Fruit fly (Drosophila melanogaster): ENCODE results near the gene CG10898.

CG10898 gene

dm6 chr3R:11568873-11569450 lies 11.4 kb downstream of the CG10898 start, which contains the start of gene Mrp4 (continued):
- TF ChIP-seq chm (GFP tag; IDR thresholded peaks at IDR 0.05), result peak; percentile 88
- no peak for TF ChIP-seq Xbp1 (GFP tag; optimal IDR thresholded peaks at IDR 0.05)
- TF ChIP-seq Gug (GFP tag; IDR thresholded peaks at IDR 0.05), result peak; percentile 46; the same call in 1 of the 4 replicates
- TF ChIP-seq Lhr (GFP tag; optimal IDR thresholded peaks at IDR 0.05), result no peak
- TF ChIP-seq CG6791 (GFP tag; IDR thresholded peaks at IDR 0.05; ENCODE audit: partially characterized antibody), result no peak; the same call in 2 of the 3 replicates
- TF ChIP-seq hb (GFP tag; IDR thresholded peaks at IDR 0.05; ENCODE audit: partially characterized antibody), result no peak
- TF ChIP-seq MBD-R2 (GFP tag; IDR thresholded peaks at IDR 0.05), result no peak
- TF ChIP-seq CG17186 (GFP tag; optimal IDR thresholded peaks at IDR 0.05), result no peak
- no peak for TF ChIP-seq aop (GFP tag; IDR thresholded peaks at IDR 0.05)
- TF ChIP-seq Adf1 (GFP tag; IDR thresholded peaks at IDR 0.05), result peak; percentile 21; the same call in 1 of the 2 replicates
- TF ChIP-seq CG11456 (GFP tag; IDR thresholded peaks at IDR 0.05), result peak; percentile 34; the same call in 1 of the 3 replicates
- no peak for TF ChIP-seq gcm2 (GFP tag; optimal IDR thresholded peaks at IDR 0.05)
- TF ChIP-seq hth (optimal IDR thresholded peaks at IDR 0.05), result no peak
- TF ChIP-seq CG33557 (GFP tag; optimal IDR thresholded peaks at IDR 0.05), result peak; percentile 8
- no peak for TF ChIP-seq Dek (tag; optimal IDR thresholded peaks at IDR 0.05)
- TF ChIP-seq CG7928 (GFP tag; optimal IDR thresholded peaks at IDR 0.05), result no peak
- no peak for TF ChIP-seq pita (GFP tag; optimal IDR thresholded peaks at IDR 0.05)
- no peak for TF ChIP-seq CG8089 (GFP tag; optimal IDR thresholded peaks at IDR 0.05)
- TF ChIP-seq fd102C (GFP tag; optimal IDR thresholded peaks at IDR 0.05), result no peak
- peak; percentile 14 for TF ChIP-seq MESR4 (GFP tag; optimal IDR thresholded peaks at IDR 0.05)
- no peak for TF ChIP-seq CG17802 (tag; optimal IDR thresholded peaks at IDR 0.05)
- TF ChIP-seq CG13123 (GFP tag; optimal IDR thresholded peaks at IDR 0.05), result no peak
- no peak for TF ChIP-seq CG14965 (GFP tag; optimal IDR thresholded peaks at IDR 0.05; ENCODE audit: borderline replicate concordance)
- TF ChIP-seq CG10274 (GFP tag; optimal IDR thresholded peaks at IDR 0.05), result no peak
- TF ChIP-seq CG12391 (tag; optimal IDR thresholded peaks at IDR 0.05), result peak; percentile 29
- TF ChIP-seq Rfx (GFP tag; IDR thresholded peaks at IDR 0.05), result peak; percentile 41; the same call in 1 of the 2 replicates
- no peak for TF ChIP-seq Tbp (GFP tag; optimal IDR thresholded peaks at IDR 0.05)
- TF ChIP-seq CG13624 (GFP tag; optimal IDR thresholded peaks at IDR 0.05), result peak; percentile 18
- no peak for TF ChIP-seq inv (GFP tag; IDR thresholded peaks at IDR 0.05; ENCODE audit: partially characterized antibody)
- peak; percentile 36 for TF ChIP-seq CG17912 (GFP tag; optimal IDR thresholded peaks at IDR 0.05)
- TF ChIP-seq Fer2 (tag; optimal IDR thresholded peaks at IDR 0.05), result no peak
- no peak for TF ChIP-seq CG10267 (tag; optimal IDR thresholded peaks at IDR 0.05)
- no peak for TF ChIP-seq Max (GFP tag; optimal IDR thresholded peaks at IDR 0.05)
- TF ChIP-seq CG10462 (GFP tag; optimal IDR thresholded peaks at IDR 0.05), result no peak
- peak; percentile 78 for TF ChIP-seq CG34224 (GFP tag; IDR thresholded peaks at IDR 0.05; ENCODE audit: partially characterized antibody)
- peak; percentile 100 for TF ChIP-seq CG3163 (GFP tag; optimal IDR thresholded peaks at IDR 0.05)
- TF ChIP-seq CG18262 (tag; optimal IDR thresholded peaks at IDR 0.05), result peak; percentile 7
- 0 out of 2 replicates have a peak, but pooled peaks have one; percentile 6 for TF ChIP-seq CG14441 (GFP tag; IDR thresholded peaks at IDR 0.05)
- no peak for TF ChIP-seq fd3F (GFP tag; optimal IDR thresholded peaks at IDR 0.05)
- no peak for TF ChIP-seq CG10654 (GFP tag; optimal IDR thresholded peaks at IDR 0.05)
- no peak for TF ChIP-seq eyg (GFP tag; optimal IDR thresholded peaks at IDR 0.05)
- no peak for TF ChIP-seq lov (optimal IDR thresholded peaks at IDR 0.05)
- 0 out of 3 replicates have a peak, but pooled peaks have one; percentile 26 for TF ChIP-seq lov (GFP tag; IDR thresholded peaks at IDR 0.05)
- peak; percentile 54 for TF ChIP-seq Asciz (GFP tag; optimal IDR thresholded peaks at IDR 0.05)
- TF ChIP-seq rib (GFP tag; IDR thresholded peaks at IDR 0.05), result peak; percentile 65; the same call in 1 of the 2 replicates

Measured in whole organism, embryonic.